Worm (Caenorhabditis elegans): Measurements from ENCODE around the gene T25F10.3.

Gene T25F10.3

DNA sequence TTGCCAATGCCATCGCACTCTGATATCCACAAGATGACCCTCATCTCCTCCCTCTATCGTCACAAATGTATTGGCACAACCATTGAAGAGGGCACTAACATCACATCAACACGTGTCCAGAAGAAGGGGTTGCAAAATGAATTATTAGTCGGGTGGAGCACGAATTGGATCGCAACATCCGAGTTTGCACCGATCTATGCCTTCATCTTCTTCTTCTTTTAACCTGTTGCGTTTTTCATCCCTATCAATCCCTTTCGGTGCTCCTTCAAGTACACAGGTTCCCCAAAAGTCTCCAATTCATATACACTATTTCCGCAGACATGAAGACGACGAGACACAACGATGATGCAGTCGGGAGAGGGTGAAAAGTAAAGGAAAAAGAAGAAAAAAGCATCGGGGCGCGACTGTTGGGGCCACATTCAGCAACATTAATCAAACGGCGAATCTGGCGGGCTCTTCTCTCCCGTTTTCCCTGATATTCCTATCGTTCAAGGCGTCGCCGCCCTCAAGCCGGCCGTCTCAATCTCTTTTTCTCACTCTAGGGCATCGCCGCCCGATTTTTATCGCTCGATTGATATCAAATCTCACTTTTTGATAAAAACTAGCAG, 6.7 kb downstream of the T25F10.3 start:
- TF ChIP-seq aly-1 (tag; optimal IDR thresholded peaks at IDR 0.05) (no peak), hmbx-1 (tag; optimal IDR thresholded peaks at IDR 0.05) (no peak), ets-7 (tag; optimal IDR thresholded peaks at IDR 0.05) (no peak), tbx-11 (GFP tag; IDR thresholded peaks at IDR 0.05) (no peak), tbx-37 (GFP tag; conservative IDR thresholded peaks at IDR 0.05) (no peak), tra-4 (tag; optimal IDR thresholded peaks at IDR 0.05) (no peak), ama-1 (optimal IDR thresholded peaks at IDR 0.05) (no peak)

DNA sequence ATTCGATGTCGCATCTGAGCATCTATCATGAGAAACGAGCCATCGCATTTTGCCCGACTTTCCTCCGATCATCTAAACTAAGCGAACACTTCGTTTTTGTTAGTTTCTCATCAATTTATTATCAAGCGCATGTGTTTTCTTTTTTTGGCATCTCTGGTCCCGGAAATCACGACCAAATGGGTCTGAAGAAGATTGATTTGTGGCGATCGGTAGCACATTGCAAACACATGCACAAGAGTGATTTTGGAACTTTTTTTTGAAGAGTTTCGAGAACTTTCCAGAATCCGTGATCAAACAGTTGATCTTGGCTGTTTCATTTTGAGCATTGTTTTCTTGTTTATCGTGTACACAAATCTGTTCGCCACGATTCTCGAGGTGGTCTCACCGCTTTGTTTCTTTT, 8.4 kb downstream of the T25F10.3 start:
- TF ChIP-seq B0310.2 (tag; optimal IDR thresholded peaks at IDR 0.05): no peak
- TF ChIP-seq hnd-1 (tag; optimal IDR thresholded peaks at IDR 0.05): no peak
- TF ChIP-seq tbx-37 (GFP tag; conservative IDR thresholded peaks at IDR 0.05): no peak
- no peak for TF ChIP-seq ceh-13 (GFP tag; optimal IDR thresholded peaks at IDR 0.05)
- TF ChIP-seq hmbx-1 (tag; optimal IDR thresholded peaks at IDR 0.05): no peak
- no peak for TF ChIP-seq aly-1 (tag; optimal IDR thresholded peaks at IDR 0.05)
- no peak for TF ChIP-seq F13C5.2 (tag; optimal IDR thresholded peaks at IDR 0.05)
- no peak for TF ChIP-seq sea-1 (GFP tag; conservative IDR thresholded peaks at IDR 0.05)
- TF ChIP-seq pes-1 (GFP tag; IDR thresholded peaks at IDR 0.05): no peak
- no peak for TF ChIP-seq hmg-4 (GFP tag; optimal IDR thresholded peaks at IDR 0.05)
- TF ChIP-seq flt-1 (GFP tag; IDR thresholded peaks at IDR 0.05): no peak

DNA sequence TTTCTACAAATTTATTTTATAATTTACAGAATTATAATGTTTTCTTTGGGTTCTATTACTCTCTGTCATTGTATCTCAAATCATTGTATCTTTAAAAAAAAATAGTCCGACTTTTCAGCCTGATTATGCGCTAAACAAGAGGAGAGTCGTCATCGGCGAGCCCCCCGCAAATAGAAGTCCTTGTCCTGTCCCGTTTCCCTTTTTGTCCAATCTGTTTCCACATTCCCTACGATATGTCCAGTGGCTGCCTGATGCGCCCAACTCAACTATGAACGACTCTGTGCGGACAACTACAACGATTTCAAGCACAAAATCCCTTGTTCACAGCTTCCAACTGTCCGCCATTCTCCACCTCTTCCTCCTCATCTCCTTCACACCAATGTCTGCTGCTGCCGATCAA, 13.1 kb downstream of the T25F10.3 start, which contains the start of gene dbl-1:
Gene dbl-1, plus strand, starts transcription at position 119 of the 400 bp plus-strand sequence.
- TF ChIP-seq aly-1 (tag; optimal IDR thresholded peaks at IDR 0.05) (no peak), hmbx-1 (tag; optimal IDR thresholded peaks at IDR 0.05) (no peak), tbx-11 (GFP tag; IDR thresholded peaks at IDR 0.05) (no peak), tra-4 (tag; optimal IDR thresholded peaks at IDR 0.05) (no peak), scrt-1 (GFP tag; IDR thresholded peaks at IDR 0.05) (no peak), ceh-36 (tag; optimal IDR thresholded peaks at IDR 0.05) (no peak), hmg-4 (GFP tag; optimal IDR thresholded peaks at IDR 0.05) (no peak), F13C5.2 (tag; optimal IDR thresholded peaks at IDR 0.05) (no peak), ama-1 (optimal IDR thresholded peaks at IDR 0.05) (no peak), pes-1 (GFP tag; IDR thresholded peaks at IDR 0.05) (no peak), flt-1 (GFP tag; IDR thresholded peaks at IDR 0.05) (no peak), ets-7 (tag; optimal IDR thresholded peaks at IDR 0.05) (no peak), hnd-1 (tag; optimal IDR thresholded peaks at IDR 0.05) (no peak), sea-1 (GFP tag; conservative IDR thresholded peaks at IDR 0.05) (no peak), B0310.2 (tag; optimal IDR thresholded peaks at IDR 0.05) (no peak), ceh-13 (GFP tag; optimal IDR thresholded peaks at IDR 0.05) (no peak), tbx-37 (GFP tag; conservative IDR thresholded peaks at IDR 0.05) (no peak)

DNA sequence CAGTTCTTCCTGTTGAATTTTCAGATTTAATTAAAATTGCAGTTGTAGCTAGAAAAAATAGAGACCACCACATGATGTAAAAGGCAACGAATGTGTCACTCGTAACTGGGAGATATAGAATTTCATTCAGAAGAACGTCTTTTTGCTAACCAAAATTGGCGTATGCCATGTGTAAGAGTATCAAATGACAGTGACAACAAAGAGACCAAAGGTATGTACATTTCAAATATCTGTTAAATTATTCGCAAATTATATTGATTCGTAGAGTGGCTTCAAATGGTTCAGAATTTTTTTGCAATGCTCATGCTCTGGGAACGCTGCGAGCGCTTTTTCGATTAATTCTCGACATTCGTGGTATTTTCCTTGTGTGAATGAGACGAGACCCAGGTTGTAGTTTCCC, 17.5 kb downstream of the T25F10.3 start, which contains the start of gene T25F10.4:
Gene T25F10.4, minus strand, starts transcription at position 101 of the 400 bp plus-strand sequence.
- TF ChIP-seq hmg-4 (GFP tag; optimal IDR thresholded peaks at IDR 0.05) (no peak), B0310.2 (tag; optimal IDR thresholded peaks at IDR 0.05) (no peak), tbx-37 (GFP tag; conservative IDR thresholded peaks at IDR 0.05) (no peak)

DNA sequence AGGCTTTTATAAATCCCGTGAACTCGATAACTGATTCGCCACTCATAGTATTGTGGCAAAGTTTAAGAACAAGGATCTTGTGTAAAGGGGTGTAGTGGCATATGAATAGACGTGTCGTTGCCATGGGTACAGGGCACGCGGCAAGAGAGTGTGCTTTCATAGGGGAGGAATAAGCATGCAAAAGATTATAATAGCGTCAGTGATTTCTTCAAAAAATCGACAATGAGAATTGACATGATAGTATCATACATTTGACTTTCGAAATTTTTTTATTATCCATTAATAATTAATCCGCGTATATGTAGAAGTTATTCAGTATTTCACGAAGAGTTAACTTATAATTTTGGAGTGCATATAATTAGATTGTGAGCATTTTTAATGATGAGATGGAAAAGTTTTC, 20.1 kb downstream of the T25F10.3 start, which contains the start of gene bbs-8:
Gene bbs-8, minus strand, starts transcription at position 101 of the 400 bp plus-strand sequence.
- TF ChIP-seq flt-1 (GFP tag; IDR thresholded peaks at IDR 0.05): no peak
- TF ChIP-seq F13C5.2 (tag; optimal IDR thresholded peaks at IDR 0.05): no peak
- TF ChIP-seq aly-1 (tag; optimal IDR thresholded peaks at IDR 0.05): no peak
- no peak for TF ChIP-seq scrt-1 (GFP tag; IDR thresholded peaks at IDR 0.05)
- no peak for TF ChIP-seq pes-1 (GFP tag; IDR thresholded peaks at IDR 0.05)
- no peak for TF ChIP-seq hmg-4 (GFP tag; optimal IDR thresholded peaks at IDR 0.05)
- no peak for TF ChIP-seq hnd-1 (tag; optimal IDR thresholded peaks at IDR 0.05)
- no peak for TF ChIP-seq hmbx-1 (tag; optimal IDR thresholded peaks at IDR 0.05)
- TF ChIP-seq ceh-36 (tag; optimal IDR thresholded peaks at IDR 0.05): no peak
- TF ChIP-seq sea-1 (GFP tag; conservative IDR thresholded peaks at IDR 0.05): no peak

DNA sequence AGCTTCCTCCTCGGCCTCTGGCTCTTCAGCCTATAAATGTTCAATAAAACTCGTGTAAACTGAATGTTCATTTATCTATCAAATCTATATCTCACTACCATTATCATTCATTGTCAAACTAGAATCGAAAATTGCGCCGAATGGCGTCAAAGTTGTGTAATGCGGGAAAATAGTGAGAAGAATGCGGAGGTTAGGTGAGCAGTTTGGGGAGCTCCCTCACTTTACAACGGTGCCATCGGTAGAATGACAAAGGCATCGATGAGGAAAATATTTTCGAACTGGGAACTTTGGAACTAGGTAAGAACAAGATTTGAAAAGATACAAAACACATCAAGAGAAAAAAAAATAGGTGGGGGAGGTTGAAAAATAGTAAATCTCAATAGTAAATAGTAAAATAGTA, 22.7 kb downstream of the T25F10.3 start:
- TF ChIP-seq ama-1 (optimal IDR thresholded peaks at IDR 0.05): no peak
- no peak for TF ChIP-seq scrt-1 (GFP tag; IDR thresholded peaks at IDR 0.05)
- TF ChIP-seq aly-1 (tag; optimal IDR thresholded peaks at IDR 0.05): no peak
- TF ChIP-seq B0310.2 (tag; optimal IDR thresholded peaks at IDR 0.05): no peak
- TF ChIP-seq hmg-4 (GFP tag; optimal IDR thresholded peaks at IDR 0.05): no peak
- no peak for TF ChIP-seq ceh-36 (tag; optimal IDR thresholded peaks at IDR 0.05)
- TF ChIP-seq hnd-1 (tag; optimal IDR thresholded peaks at IDR 0.05): no peak
- no peak for TF ChIP-seq F13C5.2 (tag; optimal IDR thresholded peaks at IDR 0.05)
- no peak for TF ChIP-seq ceh-13 (GFP tag; optimal IDR thresholded peaks at IDR 0.05)
- TF ChIP-seq tbx-11 (GFP tag; IDR thresholded peaks at IDR 0.05): no peak
- TF ChIP-seq tra-4 (tag; optimal IDR thresholded peaks at IDR 0.05): no peak
- TF ChIP-seq hmbx-1 (tag; optimal IDR thresholded peaks at IDR 0.05): no peak
- TF ChIP-seq ets-7 (tag; optimal IDR thresholded peaks at IDR 0.05): no peak
- TF ChIP-seq flt-1 (GFP tag; IDR thresholded peaks at IDR 0.05): no peak
- TF ChIP-seq sea-1 (GFP tag; conservative IDR thresholded peaks at IDR 0.05): no peak
- no peak for TF ChIP-seq tbx-37 (GFP tag; conservative IDR thresholded peaks at IDR 0.05)
- no peak for TF ChIP-seq pes-1 (GFP tag; IDR thresholded peaks at IDR 0.05)

DNA sequence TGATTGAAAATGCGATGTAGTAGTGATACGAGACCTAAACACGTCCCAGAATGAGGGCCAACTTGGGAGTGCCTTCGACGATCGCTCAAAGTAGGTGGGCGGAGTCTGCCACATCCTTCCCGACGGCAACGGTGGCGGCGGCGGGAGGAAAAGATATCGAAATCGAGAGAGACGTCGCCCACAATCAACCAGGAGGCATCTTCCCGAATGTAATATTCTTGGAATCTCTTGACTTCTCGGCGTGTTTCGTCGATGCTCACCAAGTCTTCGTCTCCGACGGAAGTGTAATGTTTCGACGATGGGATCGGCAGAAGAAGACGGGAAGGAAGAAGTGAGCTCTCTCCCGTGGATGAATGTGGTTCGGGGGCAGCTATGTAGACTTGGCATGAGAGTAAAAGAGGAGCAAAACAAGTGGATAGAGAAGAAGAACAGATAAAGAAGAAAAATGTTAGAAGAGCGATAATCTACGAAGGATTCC, 23.6 kb downstream of the T25F10.3 start, which contains the start of the genes T25F10.1 and clik-1:
Gene T25F10.1, plus strand, starts transcription at position 51 of the 478 bp plus-strand sequence.
Gene clik-1, minus strand, starts transcription at position 281 of the 478 bp plus-strand sequence.
- TF ChIP-seq tbx-37 (GFP tag; conservative IDR thresholded peaks at IDR 0.05) (no peak), tbx-11 (GFP tag; IDR thresholded peaks at IDR 0.05) (no peak), ama-1 (optimal IDR thresholded peaks at IDR 0.05) (no peak), ceh-13 (GFP tag; optimal IDR thresholded peaks at IDR 0.05) (no peak)

DNA sequence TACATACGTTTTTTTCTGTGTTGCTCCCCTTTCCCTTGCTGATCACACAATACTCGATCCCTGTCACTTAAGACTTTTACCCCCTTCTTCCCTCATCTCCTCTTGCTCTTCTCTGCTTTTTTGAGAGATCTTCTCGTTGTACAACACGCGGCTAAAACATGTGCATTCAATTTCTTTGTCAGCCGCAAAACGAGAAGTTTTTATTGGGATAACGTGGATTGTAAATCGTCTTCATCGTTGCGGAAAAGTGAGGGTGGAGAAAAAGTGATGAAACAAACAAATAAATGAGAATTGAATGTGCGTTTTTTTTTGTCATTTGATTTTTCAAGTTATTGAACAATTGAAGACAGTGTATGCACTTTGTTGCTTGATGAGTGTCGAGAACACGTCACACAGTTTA, 24.6 kb downstream of the T25F10.3 start:
- TF ChIP-seq B0310.2 (tag; optimal IDR thresholded peaks at IDR 0.05): no peak
- TF ChIP-seq pes-1 (GFP tag; IDR thresholded peaks at IDR 0.05): no peak
- TF ChIP-seq ceh-36 (tag; optimal IDR thresholded peaks at IDR 0.05): no peak
- TF ChIP-seq hmg-4 (GFP tag; optimal IDR thresholded peaks at IDR 0.05): no peak
- TF ChIP-seq scrt-1 (GFP tag; IDR thresholded peaks at IDR 0.05): no peak
- TF ChIP-seq ama-1 (optimal IDR thresholded peaks at IDR 0.05): no peak
- TF ChIP-seq tbx-11 (GFP tag; IDR thresholded peaks at IDR 0.05): no peak
- TF ChIP-seq aly-1 (tag; optimal IDR thresholded peaks at IDR 0.05): no peak
